Worm (Caenorhabditis elegans): ENCODE results near the gene Y57G11C.38.

The Y57G11C.38 gene

DNA sequence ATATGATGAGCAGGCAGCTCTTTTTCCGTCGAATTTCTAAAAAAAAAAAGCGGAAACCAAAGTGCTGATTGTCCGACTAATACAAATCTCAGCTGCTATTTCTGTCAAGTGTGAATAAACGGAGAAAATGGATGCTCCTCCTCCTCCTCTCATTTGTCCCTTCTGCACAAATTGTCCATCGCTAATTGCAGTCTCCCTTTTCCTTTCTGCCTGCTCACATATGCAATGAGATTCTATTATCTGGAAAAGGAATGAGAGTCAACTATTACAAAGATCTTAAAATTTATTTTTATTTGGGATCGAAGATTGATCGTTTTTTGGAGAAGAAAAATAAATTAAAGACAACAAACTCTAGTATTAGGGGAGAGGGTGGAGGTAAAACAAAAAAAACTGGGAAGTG, 40.0 kb upstream of the Y57G11C.38 start (continued):
- TF ChIP-seq ztf-11 (tag; optimal IDR thresholded peaks at IDR 0.05) (no peak), dsc-1 (tag; optimal IDR thresholded peaks at IDR 0.05) (no peak), aly-2 (tag; optimal IDR thresholded peaks at IDR 0.05) (peak; percentile 95), C04F5.9 (tag; optimal IDR thresholded peaks at IDR 0.05) (no peak), hlh-4 (tag; optimal IDR thresholded peaks at IDR 0.05) (no peak), sptf-1 (tag; optimal IDR thresholded peaks at IDR 0.05) (no peak), nhr-71 (tag; optimal IDR thresholded peaks at IDR 0.05) (peak; percentile 38), grh-1 (GFP tag; IDR thresholded peaks at IDR 0.05) (no peak; the same call in 1 of the 2 replicates), lin-14 (GFP tag; optimal IDR thresholded peaks at IDR 0.05) (no peak), fkh-4 (tag; optimal IDR thresholded peaks at IDR 0.05; ENCODE audit: borderline replicate concordance) (no peak), ceh-63 (GFP tag; optimal IDR thresholded peaks at IDR 0.05) (no peak), ama-1 (optimal IDR thresholded peaks at IDR 0.05) (peak; percentile 38), lin-39 (tag; optimal IDR thresholded peaks at IDR 0.05) (no peak), nhr-28 (tag; optimal IDR thresholded peaks at IDR 0.05) (no peak), lsy-2 (tag; optimal IDR thresholded peaks at IDR 0.05) (peak; percentile 18 to 25), Y116A8C.19 (tag; optimal IDR thresholded peaks at IDR 0.05; ENCODE audit: borderline replicate concordance) (no peak), mep-1 (tag; optimal IDR thresholded peaks at IDR 0.05) (no peak), ceh-82 (tag; optimal IDR thresholded peaks at IDR 0.05) (no peak), unc-62 (GFP tag; optimal IDR thresholded peaks at IDR 0.05) (no peak), ceh-88 (GFP tag; IDR thresholded peaks at IDR 0.05) (no peak)

DNA sequence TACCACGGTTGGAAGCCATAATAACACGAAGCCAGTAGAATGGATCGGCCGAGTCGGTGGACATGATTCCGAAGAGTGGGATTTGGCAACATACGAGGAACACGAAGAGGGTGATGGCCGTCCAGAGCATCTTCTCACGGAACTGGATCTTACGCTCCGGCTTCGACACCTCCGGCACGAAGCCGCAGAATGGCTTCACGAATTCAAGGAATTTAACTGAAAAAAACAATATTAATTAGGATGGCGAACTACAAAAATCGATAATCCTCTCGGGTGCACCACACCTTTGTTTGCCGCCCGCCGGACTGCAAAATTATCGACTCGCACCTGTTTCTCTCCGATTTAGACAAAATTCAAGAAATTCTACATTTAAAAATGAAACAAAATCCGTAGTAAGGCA, 38.0 kb upstream of the Y57G11C.38 start:
- no peak for TF ChIP-seq nhr-12 (tag; optimal IDR thresholded peaks at IDR 0.05)
- TF ChIP-seq tbx-2 (tag; optimal IDR thresholded peaks at IDR 0.05) = no peak
- no peak for TF ChIP-seq nhr-76 (tag; optimal IDR thresholded peaks at IDR 0.05)
- no peak for TF ChIP-seq lir-3 (tag; optimal IDR thresholded peaks at IDR 0.05; ENCODE audit: poor library complexity)
- no peak for TF ChIP-seq egl-13 (tag; optimal IDR thresholded peaks at IDR 0.05)
- TF ChIP-seq lin-15B (tag; optimal IDR thresholded peaks at IDR 0.05) = no peak
- TF ChIP-seq snpc-4 (tag; optimal IDR thresholded peaks at IDR 0.05) = no peak

DNA sequence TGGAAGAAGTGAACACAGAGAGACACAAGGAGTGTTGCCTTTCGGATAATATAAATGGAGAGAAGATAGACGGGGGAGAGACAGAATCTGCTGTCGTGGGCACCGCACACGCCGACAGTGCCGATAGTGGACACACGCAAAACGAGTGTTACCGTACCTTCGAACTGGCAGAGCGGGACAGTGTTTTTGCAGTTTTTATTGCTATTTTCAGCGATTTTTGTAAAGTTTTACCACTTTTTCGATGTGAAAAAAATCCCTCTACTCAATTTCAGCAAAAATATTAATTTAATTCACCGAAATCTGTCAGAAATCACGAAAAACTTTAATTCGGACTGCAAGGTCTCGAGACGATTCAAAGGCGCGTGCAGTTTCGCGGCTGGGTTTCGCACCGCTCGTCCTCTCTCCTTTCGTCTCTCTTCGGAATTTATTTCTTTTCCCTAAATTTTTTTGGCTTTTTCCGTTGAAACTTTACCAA, 37.3 kb upstream of the Y57G11C.38 start, which contains the start of gene sec-61.A:
Gene sec-61.A (minus strand): TSS at position 387 of the 475 bp plus-strand sequence.
- peak; percentile 57 for TF ChIP-seq aly-2 (tag; optimal IDR thresholded peaks at IDR 0.05)
- TF ChIP-seq xbp-1 (tag; optimal IDR thresholded peaks at IDR 0.05) = peak; percentile 93
- peak; percentile 31 for TF ChIP-seq efl-3 (GFP tag; optimal IDR thresholded peaks at IDR 0.05)
- no peak for TF ChIP-seq nhr-76 (tag; optimal IDR thresholded peaks at IDR 0.05)
- peak in 1 of 2 experiments; percentile 65 for TF ChIP-seq ztf-11 (tag; optimal IDR thresholded peaks at IDR 0.05)
- peak; percentile 52; the same call in 1 of the 2 replicates for TF ChIP-seq mab-9 (GFP tag; IDR thresholded peaks at IDR 0.05)
- no peak for TF ChIP-seq hlh-4 (tag; optimal IDR thresholded peaks at IDR 0.05)
- peak; percentile 100 for TF ChIP-seq isw-1 (GFP tag; IDR thresholded peaks at IDR 0.05)
- TF ChIP-seq dpl-1 (GFP tag; optimal IDR thresholded peaks at IDR 0.05) = peak; percentile 74 to 79 (median 78)
- peak; percentile 25 for TF ChIP-seq lir-3 (tag; optimal IDR thresholded peaks at IDR 0.05; ENCODE audit: poor library complexity)
- TF ChIP-seq pqm-1 (tag; optimal IDR thresholded peaks at IDR 0.05) = no peak
- no peak for TF ChIP-seq nhr-11 (tag; optimal IDR thresholded peaks at IDR 0.05)
- TF ChIP-seq snpc-4 (tag; optimal IDR thresholded peaks at IDR 0.05) = peak; percentile 51
- peak; percentile 73 for TF ChIP-seq nhr-19 (GFP tag; conservative IDR thresholded peaks at IDR 0.05)
- no peak for TF ChIP-seq alr-1 (tag; optimal IDR thresholded peaks at IDR 0.05; ENCODE audit: borderline replicate concordance)
- peak in 1 of 2 experiments; percentile 27 for TF ChIP-seq egl-27 (tag; optimal IDR thresholded peaks at IDR 0.05)
- TF ChIP-seq nhr-20 (tag; optimal IDR thresholded peaks at IDR 0.05) = peak; percentile 87
- TF ChIP-seq irx-1 (tag; optimal IDR thresholded peaks at IDR 0.05) = peak; percentile 80
- no peak for TF ChIP-seq Y116A8C.19 (tag; optimal IDR thresholded peaks at IDR 0.05; ENCODE audit: borderline replicate concordance)
- peak; percentile 97 to 99 for TF ChIP-seq lsy-2 (tag; optimal IDR thresholded peaks at IDR 0.05)
- peak; percentile 93 for TF ChIP-seq nhr-71 (tag; optimal IDR thresholded peaks at IDR 0.05)
- peak; percentile 92 for TF ChIP-seq nhr-47 (tag; optimal IDR thresholded peaks at IDR 0.05)
- no peak for TF ChIP-seq sptf-1 (tag; optimal IDR thresholded peaks at IDR 0.05)
- TF ChIP-seq lin-14 (GFP tag; optimal IDR thresholded peaks at IDR 0.05) = peak; percentile 90
- peak; percentile 2 for TF ChIP-seq jun-1 (tag; optimal IDR thresholded peaks at IDR 0.05)
- no peak for TF ChIP-seq hlh-17 (GFP tag; optimal IDR thresholded peaks at IDR 0.05; ENCODE audit: borderline replicate concordance)
- no peak for TF ChIP-seq aha-1 (tag; optimal IDR thresholded peaks at IDR 0.05)
- TF ChIP-seq sox-4 (tag; optimal IDR thresholded peaks at IDR 0.05) = peak; percentile 59
- peak; percentile 86 for TF ChIP-seq nhr-77 (tag; optimal IDR thresholded peaks at IDR 0.05)
- peak; percentile 45 for TF ChIP-seq lin-39 (tag; optimal IDR thresholded peaks at IDR 0.05)
- TF ChIP-seq snu-23 (GFP tag; optimal IDR thresholded peaks at IDR 0.05) = peak; percentile 95
- TF ChIP-seq lin-35 (GFP tag; optimal IDR thresholded peaks at IDR 0.05) = peak; percentile 84 to 85
- no peak for TF ChIP-seq unc-98 (GFP tag; IDR thresholded peaks at IDR 0.05)
